Fruit fly (Drosophila melanogaster): ENCODE results near the gene beg.

beg gene

DNA sequence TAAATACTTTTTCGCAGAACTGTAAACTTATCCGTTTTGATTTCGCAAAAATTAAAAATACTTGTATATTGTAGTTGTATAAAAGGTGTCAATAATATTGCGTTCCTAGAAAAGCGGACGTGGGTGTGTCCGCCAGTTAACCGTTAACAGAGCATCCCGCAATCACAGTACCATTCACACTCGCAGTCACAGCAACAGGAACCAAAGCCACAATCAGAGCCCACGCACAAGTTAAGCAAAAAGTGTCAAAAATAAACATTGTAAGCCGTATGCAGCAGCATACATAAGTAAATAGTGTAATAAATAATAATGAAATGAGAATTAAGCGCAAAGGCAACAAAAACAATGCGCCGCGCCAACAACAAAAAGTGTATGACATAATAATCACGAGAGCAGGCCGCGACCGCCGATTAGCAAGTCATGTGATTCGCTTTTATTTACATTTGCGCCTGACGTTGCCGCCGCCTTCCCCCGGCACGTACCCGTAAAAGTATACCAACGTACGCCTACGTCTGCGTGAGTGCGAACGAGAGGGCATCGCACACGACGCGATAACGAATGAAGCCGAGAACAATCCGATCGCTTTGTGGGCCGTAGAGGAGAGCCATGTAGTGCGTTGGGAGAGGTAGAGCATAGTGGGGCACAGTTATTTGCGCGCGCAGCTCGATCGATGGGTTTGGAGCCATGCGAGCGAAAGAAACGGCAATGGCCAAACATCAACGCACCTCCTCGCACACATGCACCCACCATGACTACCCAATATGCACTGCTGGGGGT, 25.6 kb upstream of the beg start (continued):
- no peak for TF ChIP-seq CG11093 (GFP tag; IDR thresholded peaks at IDR 0.05)
- no peak for TF ChIP-seq h (optimal IDR thresholded peaks at IDR 0.05)
- TF ChIP-seq CG18476 (GFP tag; optimal IDR thresholded peaks at IDR 0.05) = peak; percentile 24
- peak; percentile 34 for TF ChIP-seq gcm2 (GFP tag; optimal IDR thresholded peaks at IDR 0.05)
- peak; percentile 14; the same call in 1 of the 2 replicates for TF ChIP-seq CG14014 (GFP tag; IDR thresholded peaks at IDR 0.05)
- no peak for TF ChIP-seq eve (GFP tag; optimal IDR thresholded peaks at IDR 0.05)
- peak; percentile 27 for TF ChIP-seq NfI (GFP tag; optimal IDR thresholded peaks at IDR 0.05)
- TF ChIP-seq CG1602 (GFP tag; optimal IDR thresholded peaks at IDR 0.05) = peak; percentile 18
- peak; percentile 33 for TF ChIP-seq PHDP (tag; optimal IDR thresholded peaks at IDR 0.05)
- TF ChIP-seq CG10979 (tag; optimal IDR thresholded peaks at IDR 0.05) = no peak
- TF ChIP-seq CG7786 (GFP tag; optimal IDR thresholded peaks at IDR 0.05) = no peak
- TF ChIP-seq HLH3B (GFP tag; IDR thresholded peaks at IDR 0.05) = peak; percentile 28; the same call in 1 of the 2 replicates
- TF ChIP-seq hbn (GFP tag; IDR thresholded peaks at IDR 0.05; ENCODE audit: partially characterized antibody) = peak; percentile 49; the same call in 1 of the 2 replicates
- peak; percentile 88 for TF ChIP-seq CG1832 (GFP tag; optimal IDR thresholded peaks at IDR 0.05)
- no peak for TF ChIP-seq schlank (tag; optimal IDR thresholded peaks at IDR 0.05)
- peak; percentile 22; the same call in 1 of the 2 replicates for TF ChIP-seq MBD-R2 (GFP tag; IDR thresholded peaks at IDR 0.05)
- peak; percentile 92 for TF ChIP-seq Adf1 (GFP tag; IDR thresholded peaks at IDR 0.05)
- TF ChIP-seq Meics (GFP tag; optimal IDR thresholded peaks at IDR 0.05) = peak; percentile 45
- TF ChIP-seq grn (GFP tag; optimal IDR thresholded peaks at IDR 0.05) = peak; percentile 47
- no peak for TF ChIP-seq sim (GFP tag; IDR thresholded peaks at IDR 0.05)
- TF ChIP-seq CG9817 (tag; optimal IDR thresholded peaks at IDR 0.05) = peak; percentile 22
- no peak for TF ChIP-seq Lhr (GFP tag; optimal IDR thresholded peaks at IDR 0.05)
- no peak for TF ChIP-seq tap (tag; optimal IDR thresholded peaks at IDR 0.05)
- peak; percentile 32 for TF ChIP-seq Fer3 (tag; optimal IDR thresholded peaks at IDR 0.05)
- TF ChIP-seq CG31365 (tag; optimal IDR thresholded peaks at IDR 0.05) = no peak
- TF ChIP-seq CG16815 (GFP tag; optimal IDR thresholded peaks at IDR 0.05) = no peak
- no peak for TF ChIP-seq CG3407 (GFP tag; optimal IDR thresholded peaks at IDR 0.05)
- TF ChIP-seq CG42726 (GFP tag; IDR thresholded peaks at IDR 0.05; ENCODE audit: partially characterized antibody) = peak; percentile 67; the same call in 1 of the 2 replicates
- peak; percentile 58 for TF ChIP-seq pros (GFP tag; optimal IDR thresholded peaks at IDR 0.05)
- TF ChIP-seq CG34376 (GFP tag; optimal IDR thresholded peaks at IDR 0.05) = peak; percentile 95
- TF ChIP-seq CG17359 (tag; optimal IDR thresholded peaks at IDR 0.05) = peak; percentile 46
- TF ChIP-seq CG10431 (GFP tag; optimal IDR thresholded peaks at IDR 0.05) = no peak
- peak; percentile 31; the same call in 1 of the 2 replicates for TF ChIP-seq amos (GFP tag; IDR thresholded peaks at IDR 0.05; ENCODE audit: partially characterized antibody)
- no peak for TF ChIP-seq Dad (GFP tag; optimal IDR thresholded peaks at IDR 0.05)
- TF ChIP-seq CG11504 (tag; optimal IDR thresholded peaks at IDR 0.05) = peak; percentile 63
- peak; percentile 13; the same call in 1 of the 2 replicates for TF ChIP-seq Xrp1 (GFP tag; IDR thresholded peaks at IDR 0.05)
- TF ChIP-seq pita (GFP tag; optimal IDR thresholded peaks at IDR 0.05) = no peak
- no peak for TF ChIP-seq CG14710 (tag; optimal IDR thresholded peaks at IDR 0.05)
- TF ChIP-seq CG1647 (GFP tag; optimal IDR thresholded peaks at IDR 0.05) = no peak
- peak; percentile 41 for TF ChIP-seq Sox100B (GFP tag; optimal IDR thresholded peaks at IDR 0.05)
- peak; percentile 54 for TF ChIP-seq CG7556 (GFP tag; optimal IDR thresholded peaks at IDR 0.05)
- no peak for TF ChIP-seq disco-r (GFP tag; optimal IDR thresholded peaks at IDR 0.05)
- TF ChIP-seq dmrt99B (tag; optimal IDR thresholded peaks at IDR 0.05) = peak; percentile 42
- TF ChIP-seq zen (tag; optimal IDR thresholded peaks at IDR 0.05) = no peak
- peak; percentile 38; the same call in 1 of the 2 replicates for TF ChIP-seq sna (GFP tag; IDR thresholded peaks at IDR 0.05; ENCODE audit: partially characterized antibody)
- no peak for TF ChIP-seq Dip3 (GFP tag; optimal IDR thresholded peaks at IDR 0.05)
- peak; percentile 42; the same call in 1 of the 2 replicates for TF ChIP-seq chm (GFP tag; IDR thresholded peaks at IDR 0.05)
- TF ChIP-seq cg (GFP tag; optimal IDR thresholded peaks at IDR 0.05) = peak; percentile 60

Data from whole organism, embryonic.